Worm (Caenorhabditis elegans) whole organism, young adult: Measurements from ENCODE around the gene Y59E1A.4.

Experiments used
- F10E7.11 ChIP-seq: sonication (generic microtip); optimal IDR thresholded peaks from 2 replicates; lab custom pipeline; 2017; ENCODE audit warnings: mild to moderate bottlenecking, missing genetic modification characterization, moderate library complexity, missing compliant biosample characterization
- Y95B8A.8 ChIP-seq: fragments of 200-800 bp; sonication (Bioruptor generic); IDR thresholded peaks from 2 replicates; pipeline ENCODE4 v1.3.6; 2022; ENCODE audit warnings: missing genetic modification reagents, missing genetic modification characterization, missing compliant biosample characterization
- lin-26 ChIP-seq: fragments of 200-800 bp; sonication (Bioruptor generic); IDR thresholded peaks from 2 replicates; pipeline ENCODE4 v1.3.6; 2022; ENCODE audit warnings: missing genetic modification reagents, missing genetic modification characterization, missing compliant biosample characterization
- sea-2 ChIP-seq: fragments of 200-800 bp; sonication (Bioruptor generic); IDR thresholded peaks from 2 replicates; pipeline ENCODE4 v1.3.6; 2022; ENCODE audit warnings: missing genetic modification characterization, missing compliant biosample characterization
- unc-62 ChIP-seq: fragments of 150-350 bp; optimal IDR thresholded peaks from 2 replicates; lab custom pipeline; 2014; ENCODE audit warnings: missing biosample characterization, missing genetic modification reagents, missing genetic modification characterization
- ztf-18 ChIP-seq: sonication (generic microtip); optimal IDR thresholded peaks from 2 replicates; lab custom pipeline; 2016; ENCODE audit warnings: missing genotype, mild to moderate bottlenecking, missing genetic modification characterization, missing compliant biosample characterization

DNA sequence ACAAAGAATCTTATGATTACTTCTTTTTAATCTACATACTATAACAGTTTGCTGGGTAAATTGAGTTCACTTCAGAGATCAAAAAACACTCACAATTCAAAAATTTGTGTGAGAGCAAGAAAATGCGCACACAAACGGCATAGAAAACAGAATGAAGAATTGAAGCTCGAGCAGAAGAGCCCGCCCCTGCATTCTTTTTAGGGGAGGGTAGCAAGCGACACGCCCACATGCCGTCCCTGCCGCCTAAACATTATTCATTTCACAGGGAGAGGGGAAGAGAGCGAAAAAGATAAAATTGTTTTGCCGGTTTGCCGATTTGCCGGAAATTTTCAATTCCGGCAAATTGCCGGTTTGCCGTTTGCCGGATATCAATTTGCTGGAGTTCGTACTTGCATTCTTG lies 30.4 kb downstream of the Y59E1A.4 start:
- no peak for TF ChIP-seq unc-62 (GFP tag; lab: Kevin White, UChicago)
- TF ChIP-seq lin-26, result peak; percentile 38; the same call in 1 of the 2 replicates
- no peak for TF ChIP-seq ztf-18 (tag; lab: Kevin White, UChicago)
- peak; percentile 42 for TF ChIP-seq F10E7.11 (tag; lab: Kevin White, UChicago)
- peak; percentile 66; the same call in 1 of the 2 replicates for TF ChIP-seq sea-2 (GFP tag; lab: Robert Waterston, UW)
- TF ChIP-seq Y95B8A.8 (GFP tag; lab: Robert Waterston, UW), result 0 out of 2 replicates have a peak, but pooled peaks have one; percentile 32
